Worm (Caenorhabditis elegans): ENCODE data around the gene ttr-18.

The ttr-18 gene

DNA sequence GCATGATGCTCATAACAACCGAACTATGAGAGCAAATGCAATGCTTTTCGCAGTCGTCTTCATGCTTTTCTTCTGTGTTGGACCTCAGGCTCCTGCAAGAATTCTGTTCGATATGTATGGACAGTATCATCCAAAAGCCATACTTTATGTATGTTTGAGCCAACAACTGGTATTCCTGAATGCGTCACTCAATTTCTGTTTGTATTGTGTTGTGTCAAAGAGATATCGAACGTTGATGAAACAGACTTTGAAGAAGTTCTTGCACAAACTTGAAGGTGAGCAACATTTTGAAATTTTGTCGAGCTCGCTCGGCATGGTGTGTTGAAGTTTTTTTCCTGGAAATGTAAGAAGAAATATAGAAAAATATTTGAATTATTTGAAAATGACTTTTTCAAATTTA, 26.4 kb upstream of the ttr-18 start:
- TF ChIP-seq mxl-1 (tag; optimal IDR thresholded peaks at IDR 0.05) = no peak
- no peak for TF ChIP-seq lsl-1 (GFP tag; optimal IDR thresholded peaks at IDR 0.05)
- no peak for TF ChIP-seq D2030.7 (GFP tag; IDR thresholded peaks at IDR 0.05)
- no peak for TF ChIP-seq hsf-1 (GFP tag; IDR thresholded peaks at IDR 0.05)
- no peak for TF ChIP-seq ztf-28 (GFP tag; IDR thresholded peaks at IDR 0.05)
- no peak for TF ChIP-seq gei-17 (GFP tag; optimal IDR thresholded peaks at IDR 0.05)
- no peak for TF ChIP-seq F10E7.11 (tag; optimal IDR thresholded peaks at IDR 0.05)
- no peak for TF ChIP-seq sptf-2 (GFP tag; optimal IDR thresholded peaks at IDR 0.05)
- no peak for TF ChIP-seq B0261.1 (tag; optimal IDR thresholded peaks at IDR 0.05)
- TF ChIP-seq sdz-38 (tag; optimal IDR thresholded peaks at IDR 0.05) = no peak
- TF ChIP-seq attf-6 (GFP tag; IDR thresholded peaks at IDR 0.05) = no peak
- TF ChIP-seq nfyb-1 (GFP tag; IDR thresholded peaks at IDR 0.05) = no peak
- no peak for TF ChIP-seq F23B12.7 (tag; optimal IDR thresholded peaks at IDR 0.05; ENCODE audit: insufficient read depth)
- TF ChIP-seq mel-28 (tag; optimal IDR thresholded peaks at IDR 0.05; ENCODE audit: borderline replicate concordance) = no peak
- no peak for TF ChIP-seq nhr-80 (tag; optimal IDR thresholded peaks at IDR 0.05)

DNA sequence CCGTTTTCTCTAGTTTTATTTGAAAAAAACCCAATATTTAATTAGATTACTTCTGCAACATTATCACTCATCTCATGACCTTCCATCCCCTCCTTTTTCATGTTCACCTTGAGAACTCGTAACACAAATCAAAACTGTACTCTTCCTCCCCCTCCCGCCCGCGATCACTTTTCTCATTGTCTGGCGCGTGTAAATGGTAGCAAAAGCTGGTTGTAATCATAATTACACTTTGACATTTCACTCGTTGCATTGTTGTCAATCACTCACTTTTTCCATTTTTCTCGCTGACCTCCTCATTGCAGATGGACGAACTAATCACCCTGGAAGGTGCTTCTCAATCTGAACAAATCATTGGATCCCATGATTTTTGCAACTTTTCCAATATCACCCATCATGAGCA, 23.8 kb upstream of the ttr-18 start, which contains the start of gene npr-41:
Gene npr-41 (plus strand): TSS at position 301 of the 400 bp plus-strand sequence.
- TF ChIP-seq sea-2 (GFP tag; IDR thresholded peaks at IDR 0.05) (no peak), C17E4.6 (GFP tag; IDR thresholded peaks at IDR 0.05) (no peak), T07F8.4 (tag; optimal IDR thresholded peaks at IDR 0.05) (no peak), egl-44 (GFP tag; IDR thresholded peaks at IDR 0.05) (no peak), nhr-90 (tag; optimal IDR thresholded peaks at IDR 0.05) (no peak)

DNA sequence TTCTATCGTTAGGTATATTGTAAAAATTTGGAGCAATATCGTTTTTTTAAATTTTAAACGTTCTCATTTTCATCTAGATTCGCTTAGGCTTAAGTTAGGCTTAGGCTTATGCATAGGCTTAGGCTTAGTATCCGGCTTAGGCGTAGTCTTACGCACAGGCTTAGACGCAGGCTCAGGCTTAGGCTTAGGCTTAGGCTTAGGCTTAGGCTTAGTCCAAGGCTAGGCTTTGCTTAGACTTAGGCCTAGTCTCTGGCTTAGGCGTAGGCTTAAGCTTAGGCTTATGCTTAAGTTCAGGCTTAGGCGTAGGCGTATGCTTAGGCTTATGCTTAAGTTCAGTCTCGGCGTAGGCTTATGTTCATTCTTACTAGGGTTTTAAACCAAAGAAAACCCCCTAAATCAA, 17.2 kb upstream of the ttr-18 start:
- TF ChIP-seq aptf-3 (GFP tag; IDR thresholded peaks at IDR 0.05) = no peak
- TF ChIP-seq let-526 (GFP tag; IDR thresholded peaks at IDR 0.05) = 0 out of 2 replicates have a peak, but pooled peaks have one; percentile 21
- TF ChIP-seq chd-7 (tag; optimal IDR thresholded peaks at IDR 0.05) = no peak
- no peak for TF ChIP-seq ztf-22 (GFP tag; optimal IDR thresholded peaks at IDR 0.05)
- TF ChIP-seq xnd-1 (tag; optimal IDR thresholded peaks at IDR 0.05) = no peak

DNA sequence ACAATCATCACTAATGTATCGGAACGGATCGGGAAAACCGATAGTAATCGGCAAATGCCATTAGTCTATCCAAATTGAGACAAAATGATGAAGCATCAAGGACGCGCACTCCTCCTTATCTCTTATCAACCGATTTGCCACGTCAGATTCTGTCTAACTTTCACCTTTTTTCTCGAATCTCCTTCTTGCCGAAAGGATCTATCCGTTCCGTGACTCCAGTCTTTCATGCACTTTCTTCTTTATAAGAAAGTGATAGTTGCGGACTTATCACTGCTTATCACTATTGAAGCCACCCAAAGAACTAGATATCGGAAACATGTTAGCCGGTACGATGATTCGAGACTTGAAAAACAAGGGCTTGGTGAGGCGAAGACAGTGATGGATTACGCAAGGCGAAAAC, 15.4 kb upstream of the ttr-18 start:
- TF ChIP-seq Y53F4B.3 (GFP tag; IDR thresholded peaks at IDR 0.05) (no peak), madf-3 (GFP tag; IDR thresholded peaks at IDR 0.05) (no peak), Y53G8AR.9 (GFP tag; conservative IDR thresholded peaks at IDR 0.05) (no peak), ceh-58 (GFP tag; IDR thresholded peaks at IDR 0.05) (no peak), sea-2 (GFP tag; IDR thresholded peaks at IDR 0.05) (no peak), athp-1 (tag; optimal IDR thresholded peaks at IDR 0.05) (no peak), akir-1 (GFP tag; optimal IDR thresholded peaks at IDR 0.05) (no peak), ceh-27 (GFP tag; optimal IDR thresholded peaks at IDR 0.05) (no peak), hlh-12 (tag; optimal IDR thresholded peaks at IDR 0.05) (no peak), sdz-38 (tag; optimal IDR thresholded peaks at IDR 0.05) (no peak), egl-44 (GFP tag; IDR thresholded peaks at IDR 0.05) (no peak), ceh-91 (GFP tag; IDR thresholded peaks at IDR 0.05) (no peak), let-526 (GFP tag; IDR thresholded peaks at IDR 0.05) (no peak), bed-1 (GFP tag; IDR thresholded peaks at IDR 0.05) (no peak), F57A8.1 (GFP tag; optimal IDR thresholded peaks at IDR 0.05) (no peak), nhr-27 (tag; optimal IDR thresholded peaks at IDR 0.05) (no peak), aptf-2 (GFP tag; conservative IDR thresholded peaks at IDR 0.05) (no peak), mes-4 (tag; optimal IDR thresholded peaks at IDR 0.05) (no peak), ztf-6 (GFP tag; IDR thresholded peaks at IDR 0.05) (no peak)

All from whole organism, young adult.